Worm (Caenorhabditis elegans) whole organism, young adult: Measurements from ENCODE around the gene rfk-1.

Source experiments
- F37B4.10 ChIP-seq: fragments of 200-800 bp; sonication (Bioruptor generic); IDR thresholded peaks from 2 replicates; pipeline ENCODE4 v1.3.6; 2022; ENCODE audit warnings: missing genetic modification characterization, missing compliant biosample characterization
- Y67H2A.10 ChIP-seq: fragments of 200-800 bp; sonication (Bioruptor generic); conservative IDR thresholded peaks from 2 replicates; pipeline ENCODE4 v1.3.6; 2022; ENCODE audit warnings: missing genetic modification reagents, missing genetic modification characterization, missing compliant biosample characterization
- ceh-79 ChIP-seq: sonication (generic microtip); optimal IDR thresholded peaks from 2 replicates; lab custom pipeline; 2017; ENCODE audit warnings: mild to moderate bottlenecking, missing genetic modification characterization, missing compliant biosample characterization
- dpl-1 ChIP-seq: fragments of 150-350 bp; optimal IDR thresholded peaks from 2 replicates; lab custom pipeline; 2014; ENCODE audit warnings: missing biosample characterization, missing genetic modification reagents, missing genetic modification characterization
- ets-4 ChIP-seq: fragments of 200-800 bp; sonication (Bioruptor generic); optimal IDR thresholded peaks from 2 replicates; lab custom pipeline; 2018; ENCODE audit warnings: mild to moderate bottlenecking, missing genetic modification characterization, missing compliant biosample characterization
- him-1 ChIP-seq: sonication (generic microtip); optimal IDR thresholded peaks from 2 replicates; lab custom pipeline; 2016; ENCODE audit warnings: missing genotype, missing genetic modification reagents, missing genetic modification characterization, missing compliant biosample characterization
- lsy-27 ChIP-seq: sonication (generic microtip); optimal IDR thresholded peaks from 2 replicates; lab custom pipeline; 2017; ENCODE audit warnings: missing genetic modification characterization, mild to moderate bottlenecking, missing compliant biosample characterization, antibody characterized with exemption, missing genotype, borderline replicate concordance; ENCODE audit not compliant: insufficient read depth
- rec-8 ChIP-seq, 2 experiments: sonication (generic microtip); optimal IDR thresholded peaks; 2 replicates each; lab custom pipeline; 2016; ENCODE audit warnings: mild to moderate bottlenecking in 2 of 2, missing genetic modification characterization in 2 of 2, missing genetic modification reagents in 2 of 2, missing genotype in 2 of 2, missing biosample characterization in 1 of 2, missing compliant biosample characterization in 1 of 2, moderate library complexity in 1 of 2
- repo-1 ChIP-seq: sonication (generic microtip); optimal IDR thresholded peaks from 2 replicates; lab custom pipeline; 2017; ENCODE audit warnings: mild to moderate bottlenecking, missing genetic modification characterization, missing compliant biosample characterization

- TF ChIP-seq Y67H2A.10 (GFP tag; lab: Robert Waterston, UW) (no peak), F37B4.10 (no peak), lsy-27 (tag; lab: Kevin White, UChicago) (no peak), rec-8 (tag; optimal IDR thresholded peaks at IDR 0.05; lab: Kevin White, UChicago) (no peak), him-1 (tag; lab: Kevin White, UChicago) (no peak), ets-4 (no peak), ceh-79 (no peak), repo-1 (no peak), dpl-1 (no peak)
Observed at ce11 chrIV:10443510-10443909, 34.2 kb upstream of the rfk-1 start, which contains the start of gene F13B12.7.
